Worm (Caenorhabditis elegans): ENCODE measurements around the gene str-150.

DNA sequence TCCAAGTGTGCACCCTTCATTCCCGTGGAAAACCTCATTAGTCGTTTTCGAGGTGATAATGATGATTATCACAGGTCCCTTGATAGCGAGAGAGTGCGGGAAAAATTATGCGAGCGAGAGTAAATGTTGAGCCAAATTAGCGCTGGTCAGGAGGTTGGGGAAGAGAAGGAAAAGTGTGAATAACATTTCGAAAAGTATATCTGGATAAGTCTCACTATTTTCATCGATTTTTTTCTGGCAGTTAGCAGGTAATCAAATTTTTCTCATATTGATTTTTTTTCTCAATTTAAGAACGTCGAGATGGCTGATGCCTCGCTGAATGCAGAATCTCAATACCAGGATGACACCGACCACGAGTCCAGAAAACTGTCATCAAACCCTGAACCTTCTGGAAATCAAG lies 45.9 kb downstream of the str-150 start, which contains the start of gene W06G6.2:
- TF ChIP-seq ztf-23 (GFP tag; IDR thresholded peaks at IDR 0.05) = no peak
- no peak for TF ChIP-seq med-1 (GFP tag; optimal IDR thresholded peaks at IDR 0.05; ENCODE audit: insufficient read depth)
- no peak for TF ChIP-seq ref-1 (GFP tag; conservative IDR thresholded peaks at IDR 0.05)
- no peak for TF ChIP-seq klf-2 (GFP tag; conservative IDR thresholded peaks at IDR 0.05)
